Worm (Caenorhabditis elegans) whole organism, L4 larva: ENCODE results near the gene Y53F4B.36.

Experiments used
- D1046.2 ChIP-seq: fragments of 200-800 bp; sonication (Bioruptor generic); IDR thresholded peaks from 2 replicates; pipeline ENCODE4 v1.3.6; 2022; ENCODE audit warnings: missing genetic modification characterization, missing compliant biosample characterization
- F37D6.2 ChIP-seq: sonication (generic microtip); optimal IDR thresholded peaks from 2 replicates; lab custom pipeline; 2016; ENCODE audit warnings: mild to moderate bottlenecking, missing genetic modification characterization, missing compliant biosample characterization
- F44E2.7 ChIP-seq: fragments of 200-800 bp; sonication (Bioruptor generic); IDR thresholded peaks from 2 replicates; pipeline ENCODE4 v2.1.2; 2022; ENCODE audit warnings: missing genetic modification characterization, missing compliant biosample characterization
- F49E8.2 ChIP-seq: sonication (generic microtip); optimal IDR thresholded peaks from 2 replicates; lab custom pipeline; 2016; ENCODE audit warnings: missing compliant biosample characterization, mild to moderate bottlenecking, missing genetic modification characterization, borderline replicate concordance
- T20F7.1 ChIP-seq: fragments of 200-800 bp; sonication (Bioruptor generic); optimal IDR thresholded peaks from 2 replicates; lab custom pipeline; 2018; ENCODE audit warnings: mild to moderate bottlenecking, missing genetic modification characterization, missing compliant biosample characterization
- Y5F2A.4 ChIP-seq: fragments of 200-800 bp; sonication (Bioruptor generic); optimal IDR thresholded peaks from 2 replicates; lab custom pipeline; 2018; ENCODE audit warnings: mild to moderate bottlenecking, missing genetic modification characterization, missing compliant biosample characterization
- ZK546.5 ChIP-seq, 2 experiments: sonication (generic microtip); optimal IDR thresholded peaks; 2 replicates each; lab custom pipeline; 2017; ENCODE audit warnings: missing biosample characterization in 2 of 2, missing genetic modification characterization in 2 of 2
- aly-2 ChIP-seq: sonication (generic microtip); optimal IDR thresholded peaks from 2 replicates; lab custom pipeline; 2018; ENCODE audit warnings: missing biosample characterization, missing genetic modification characterization
- arid-1 ChIP-seq: fragments of 200-800 bp; sonication (Bioruptor generic); conservative IDR thresholded peaks from 2 replicates; pipeline ENCODE4 v1.3.6; 2022; ENCODE audit warnings: missing genetic modification reagents, missing genetic modification characterization, missing compliant biosample characterization
- attf-4 ChIP-seq: sonication (generic microtip); optimal IDR thresholded peaks from 3 replicates; lab custom pipeline; 2017; ENCODE audit warnings: missing biosample characterization, missing genetic modification characterization
- ceh-28 ChIP-seq: fragments of 150-350 bp; optimal IDR thresholded peaks from 2 replicates; lab custom pipeline; 2014; ENCODE audit warnings: missing biosample characterization, missing genetic modification reagents, missing genetic modification characterization
- ceh-44 ChIP-seq: fragments of 200-800 bp; sonication (Bioruptor generic); IDR thresholded peaks from 2 replicates; pipeline ENCODE4 v1.3.6; 2022; ENCODE audit warnings: missing genetic modification reagents, missing genetic modification characterization, missing compliant biosample characterization
- ceh-62 ChIP-seq: sonication (generic microtip); optimal IDR thresholded peaks from 2 replicates; lab custom pipeline; 2017; ENCODE audit warnings: missing biosample characterization, missing genetic modification characterization
- ces-1 ChIP-seq: fragments of 150-350 bp; sonication (generic microtip); optimal IDR thresholded peaks from 4 replicates; lab custom pipeline; 2014; ENCODE audit warnings: missing biosample characterization, missing genetic modification reagents, missing genetic modification characterization
- ctbp-1 ChIP-seq: fragments of 200-800 bp; sonication (Bioruptor generic); IDR thresholded peaks from 2 replicates; pipeline ENCODE4 v1.3.6; 2022; ENCODE audit warnings: missing genetic modification reagents, missing genetic modification characterization, missing compliant biosample characterization
- daf-16 ChIP-seq, 3 experiments: sonication (generic microtip); optimal IDR thresholded peaks; 2 replicates each; lab custom pipeline; 2016 to 2017; ENCODE audit warnings: missing genetic modification characterization in 3 of 3, missing genetic modification reagents in 3 of 3, mild to moderate bottlenecking in 2 of 3, missing compliant biosample characterization in 2 of 3, missing biosample characterization in 1 of 3, moderate library complexity in 1 of 3
- dmd-6 ChIP-seq: fragments of 200-800 bp; sonication (Bioruptor generic); IDR thresholded peaks from 2 replicates; pipeline ENCODE4 v1.3.6; 2022; ENCODE audit warnings: missing genetic modification reagents, missing genetic modification characterization, missing compliant biosample characterization
- duxl-1 ChIP-seq: sonication (generic microtip); optimal IDR thresholded peaks from 2 replicates; lab custom pipeline; 2016; ENCODE audit warnings: mild to moderate bottlenecking, missing genetic modification characterization, moderate library complexity, missing compliant biosample characterization; ENCODE audit not compliant: poor library complexity
- dve-1 ChIP-seq: sonication (generic microtip); optimal IDR thresholded peaks from 2 replicates; lab custom pipeline; 2017; ENCODE audit warnings: antibody characterized with exemption, mild to moderate bottlenecking, missing genetic modification characterization, missing compliant biosample characterization; ENCODE audit not compliant: insufficient read depth
- egl-27 ChIP-seq: sonication (generic microtip); optimal IDR thresholded peaks from 3 replicates; lab custom pipeline; 2017; ENCODE audit warnings: missing biosample characterization, missing genetic modification reagents, missing genetic modification characterization
- jun-1 ChIP-seq: fragments of 150-350 bp; optimal IDR thresholded peaks from 2 replicates; lab custom pipeline; 2014; ENCODE audit warnings: missing biosample characterization, missing genetic modification reagents, missing genetic modification characterization
- lin-29 ChIP-seq: fragments of 200-800 bp; sonication (Bioruptor generic); IDR thresholded peaks from 2 replicates; pipeline ENCODE4 v1.3.6; 2022; ENCODE audit warnings: missing genetic modification reagents, missing genetic modification characterization, missing compliant biosample characterization
- lsy-2 ChIP-seq, 2 experiments: fragments of 150-350 bp in 1 of 2; sonication (generic microtip) in 1 of 2; optimal IDR thresholded peaks; 2 replicates each; lab custom pipeline; 2014 to 2017; ENCODE audit warnings: missing biosample characterization in 2 of 2, missing genetic modification characterization in 2 of 2
- madf-5 ChIP-seq, 2 experiments: fragments of 200-800 bp; sonication (Bioruptor generic); IDR thresholded peaks; 2 replicates each; pipeline ENCODE4 v1.3.6; 2022; ENCODE audit warnings: missing compliant biosample characterization in 2 of 2, missing genetic modification characterization in 2 of 2
- madf-9 ChIP-seq: fragments of 200-800 bp; sonication (Bioruptor generic); conservative IDR thresholded peaks from 2 replicates; pipeline ENCODE4 v1.3.6; 2022; ENCODE audit warnings: missing genetic modification reagents, missing genetic modification characterization, missing compliant biosample characterization
- mdl-1 ChIP-seq, 2 experiments: fragments of 150-350 bp in 1 of 2; sonication (generic microtip) in 1 of 2; optimal IDR thresholded peaks; 2 replicates each; lab custom pipeline; 2014 to 2017; ENCODE audit warnings: missing biosample characterization in 2 of 2, missing genetic modification characterization in 2 of 2
- mes-2 ChIP-seq: sonication (generic microtip); optimal IDR thresholded peaks from 2 replicates; lab custom pipeline; 2016; ENCODE audit warnings: missing genotype, mild to moderate bottlenecking, missing genetic modification characterization, missing compliant biosample characterization; ENCODE audit not compliant: poor library complexity, severe bottlenecking
- mxl-3 ChIP-seq: fragments of 200-800 bp; sonication (Bioruptor generic); optimal IDR thresholded peaks from 2 replicates; lab custom pipeline; 2018; ENCODE audit warnings: mild to moderate bottlenecking, missing genetic modification characterization, missing compliant biosample characterization
- nhr-10 ChIP-seq: fragments of 150-350 bp; optimal IDR thresholded peaks from 2 replicates; lab custom pipeline; 2014; ENCODE audit warnings: missing biosample characterization, missing genetic modification characterization
- nhr-102 ChIP-seq: sonication (generic microtip); optimal IDR thresholded peaks from 2 replicates; lab custom pipeline; 2016; ENCODE audit warnings: mild to moderate bottlenecking, missing genetic modification characterization, moderate library complexity, missing compliant biosample characterization
- nhr-111 ChIP-seq: fragments of 200-800 bp; sonication (Bioruptor generic); optimal IDR thresholded peaks from 2 replicates; lab custom pipeline; 2018; ENCODE audit warnings: mild to moderate bottlenecking, missing genetic modification characterization, missing compliant biosample characterization
- nhr-41 ChIP-seq: fragments of 200-800 bp; sonication (Bioruptor generic); IDR thresholded peaks from 2 replicates; pipeline ENCODE4 v1.3.6; 2022; ENCODE audit warnings: missing genetic modification reagents, missing genetic modification characterization, missing compliant biosample characterization
- nhr-6 ChIP-seq: fragments of 150-350 bp; optimal IDR thresholded peaks from 2 replicates; lab custom pipeline; 2014; ENCODE audit warnings: missing biosample characterization, missing genetic modification characterization
- nhr-77 ChIP-seq: fragments of 150-350 bp; optimal IDR thresholded peaks from 2 replicates; lab custom pipeline; 2014; ENCODE audit warnings: missing biosample characterization, missing genetic modification characterization
- pha-4 ChIP-seq, 2 experiments: fragments of 150-350 bp in 1 of 2; fragments of 200-800 bp in 1 of 2; sonication (Bioruptor generic) in 1 of 2; IDR thresholded peaks in 1 of 2; optimal IDR thresholded peaks in 1 of 2; 2 replicates each; pipeline versions ENCODE4 v1.3.6 to Lab custom; 2014 to 2022; ENCODE audit warnings: missing genetic modification characterization in 2 of 2, missing genetic modification reagents in 2 of 2, missing biosample characterization in 1 of 2, missing compliant biosample characterization in 1 of 2
- pqm-1 ChIP-seq: sonication (generic microtip); optimal IDR thresholded peaks from 2 replicates; lab custom pipeline; 2017; ENCODE audit warnings: missing biosample characterization, missing genetic modification characterization
- saeg-2 ChIP-seq: fragments of 200-800 bp; sonication (Bioruptor generic); IDR thresholded peaks from 2 replicates; pipeline ENCODE4 v1.3.6; 2022; ENCODE audit warnings: missing genetic modification reagents, missing genetic modification characterization, missing compliant biosample characterization
- set-16 ChIP-seq: fragments of 200-800 bp; sonication (Bioruptor generic); IDR thresholded peaks from 2 replicates; pipeline ENCODE4 v1.3.6; 2022; ENCODE audit warnings: missing genetic modification reagents, missing genetic modification characterization, missing compliant biosample characterization
- skn-1 ChIP-seq: fragments of 150-350 bp; optimal IDR thresholded peaks from 2 replicates; lab custom pipeline; 2014; ENCODE audit warnings: missing biosample characterization, missing genetic modification characterization
- snpc-4 ChIP-seq: fragments of 150-350 bp; optimal IDR thresholded peaks from 2 replicates; lab custom pipeline; 2014; ENCODE audit warnings: missing biosample characterization, missing genetic modification characterization
- spr-3 ChIP-seq: fragments of 200-800 bp; sonication (Bioruptor generic); optimal IDR thresholded peaks from 2 replicates; lab custom pipeline; 2018; ENCODE audit warnings: mild to moderate bottlenecking, missing genetic modification characterization, missing compliant biosample characterization
- zfp-2 ChIP-seq: sonication (generic microtip); optimal IDR thresholded peaks from 2 replicates; lab custom pipeline; 2016; ENCODE audit warnings: mild to moderate bottlenecking, missing genetic modification characterization, missing compliant biosample characterization
- zip-11 ChIP-seq: fragments of 200-800 bp; sonication (Bioruptor generic); IDR thresholded peaks from 2 replicates; pipeline ENCODE4 v1.3.6; 2022; ENCODE audit warnings: missing genetic modification characterization, missing compliant biosample characterization
- zip-2 ChIP-seq: fragments of 150-350 bp; optimal IDR thresholded peaks from 2 replicates; lab custom pipeline; 2014; ENCODE audit warnings: missing biosample characterization, missing genetic modification characterization

Gene Y53F4B.36

ce11 chrII:15175643-15176042, at the start of gene Y53F4B.36:
Gene Y53F4B.36 (plus strand): TSS chrII:15175943.
- no peak for TF ChIP-seq zfp-2
- TF ChIP-seq ceh-44 (GFP tag; lab: Robert Waterston, UW): no peak
- no peak for TF ChIP-seq snpc-4 (tag; lab: Kevin White, UChicago)
- TF ChIP-seq egl-27: no peak
- no peak for TF ChIP-seq ceh-62 (tag; lab: Kevin White, UChicago)
- no peak for TF ChIP-seq spr-3 (GFP tag; lab: Kevin White, UChicago)
- no peak for TF ChIP-seq T20F7.1 (GFP tag; lab: Kevin White, UChicago)
- TF ChIP-seq mes-2 (tag; lab: Kevin White, UChicago): no peak
- TF ChIP-seq F49E8.2 (tag; lab: Kevin White, UChicago): no peak
- TF ChIP-seq zip-11 (GFP tag; lab: Robert Waterston, UW): no peak
- no peak for TF ChIP-seq pqm-1 (tag; lab: Kevin White, UChicago)
- TF ChIP-seq skn-1 (tag; lab: Kevin White, UChicago): no peak

- TF ChIP-seq nhr-41 (GFP tag; lab: Robert Waterston, UW) (no peak), jun-1 (tag; lab: Kevin White, UChicago) (no peak), duxl-1 (no peak)
Measured at ce11 chrII:15130512-15130911, 45.2 kb upstream of the Y53F4B.36 start, which contains the start of gene Y53F4B.62. Gene Y53F4B.62 (minus strand): TSS chrII:15130612.

- TF ChIP-seq mes-2 (tag; lab: Kevin White, UChicago) (no peak), nhr-102 (tag; lab: Kevin White, UChicago) (no peak), arid-1 (GFP tag; lab: Robert Waterston, UW) (no peak), Y5F2A.4 (GFP tag; lab: Kevin White, UChicago) (no peak), dmd-6 (no peak), dve-1 (tag; lab: Kevin White, UChicago) (no peak), D1046.2 (GFP tag; lab: Robert Waterston, UW) (no peak), F37D6.2 (no peak), saeg-2 (GFP tag; lab: Robert Waterston, UW) (no peak), lin-29 (GFP tag; lab: Robert Waterston, UW) (no peak), madf-9 (GFP tag; lab: Robert Waterston, UW) (no peak), lsy-2 (tag; optimal IDR thresholded peaks at IDR 0.05; lab: Kevin White, UChicago) (no peak), set-16 (GFP tag; lab: Robert Waterston, UW) (no peak), jun-1 (tag; lab: Kevin White, UChicago) (no peak), madf-5 (GFP tag; IDR thresholded peaks at IDR 0.05; lab: Robert Waterston, UW) (no peak), pha-4 (GFP tag; IDR thresholded peaks at IDR 0.05; lab: Robert Waterston, UW) (no peak), pha-4 (tag; optimal IDR thresholded peaks at IDR 0.05; lab: Kevin White, UChicago) (no peak), nhr-6 (tag; lab: Kevin White, UChicago) (no peak), mxl-3 (GFP tag; lab: Kevin White, UChicago) (no peak), nhr-10 (tag; lab: Kevin White, UChicago) (no peak), ctbp-1 (GFP tag; lab: Robert Waterston, UW) (no peak)
- TF ChIP-seq, all 104 proteins: peak for 0
Measured at ce11 chrII:15134332-15134731, 41.4 kb upstream of the Y53F4B.36 start, which contains the start of gene Y53F4B.24. Gene Y53F4B.24 (minus strand): TSS chrII:15134432.

ce11 chrII:15135886-15136285, 39.9 kb upstream of the Y53F4B.36 start, which contains the start of gene Y53F4B.25:
Gene Y53F4B.25 (plus strand): TSS chrII:15136186.
- TF ChIP-seq madf-5 (GFP tag; IDR thresholded peaks at IDR 0.05; lab: Robert Waterston, UW) (no peak), attf-4 (tag; lab: Kevin White, UChicago) (no peak), madf-9 (GFP tag; lab: Robert Waterston, UW) (no peak), ZK546.5 (tag; optimal IDR thresholded peaks at IDR 0.05; lab: Kevin White, UChicago) (no peak), Y5F2A.4 (GFP tag; lab: Kevin White, UChicago) (no peak), nhr-77 (no peak), ctbp-1 (GFP tag; lab: Robert Waterston, UW) (no peak), F44E2.7 (GFP tag; lab: Robert Waterston, UW) (no peak), saeg-2 (GFP tag; lab: Robert Waterston, UW) (no peak), ceh-28 (tag; lab: Kevin White, UChicago) (no peak), lsy-2 (tag; optimal IDR thresholded peaks at IDR 0.05; lab: Kevin White, UChicago) (no peak), aly-2 (no peak), zip-2 (tag; lab: Kevin White, UChicago) (no peak), mdl-1 (tag; optimal IDR thresholded peaks at IDR 0.05; lab: Kevin White, UChicago) (no peak), ces-1 (GFP tag; lab: Kevin White, UChicago) (no peak), daf-16 (GFP tag; optimal IDR thresholded peaks at IDR 0.05; lab: Kevin White, UChicago) (no peak), daf-16 (tag; optimal IDR thresholded peaks at IDR 0.05; lab: Kevin White, UChicago) (no peak), nhr-111 (GFP tag; lab: Kevin White, UChicago) (no peak), set-16 (GFP tag; lab: Robert Waterston, UW) (no peak), nhr-41 (GFP tag; lab: Robert Waterston, UW) (no peak)
